Fruit fly (Drosophila melanogaster) whole organism, embryonic: Measurements from ENCODE around the gene crol.

Experiments used
- Aef1 ChIP-seq: fragments of 200-800 bp; sonication (Bioruptor generic); IDR thresholded peaks from 3 replicates; pipeline ENCODE4 v1.3.6; 2022; ENCODE audit warnings: missing biosample characterization, missing genetic modification characterization
- Blimp-1 ChIP-seq: fragments of 200-800 bp; sonication (Bioruptor generic); optimal IDR thresholded peaks from 3 replicates; lab custom pipeline; 2018; ENCODE audit warnings: missing biosample characterization, missing genetic modification characterization, mild to moderate bottlenecking, moderate library complexity, missing genetic modification reagents
- CG1024 ChIP-seq: fragments of 200-800 bp; sonication (Bioruptor generic); IDR thresholded peaks from 2 replicates; pipeline ENCODE4 v1.3.6; 2022; ENCODE audit warnings: missing biosample characterization, missing genetic modification characterization
- CG10431 ChIP-seq: fragments of 200-800 bp; sonication (Bioruptor generic); optimal IDR thresholded peaks from 3 replicates; lab custom pipeline; 2018; ENCODE audit warnings: missing biosample characterization, mild to moderate bottlenecking, missing genetic modification characterization
- CG10654 ChIP-seq: fragments of 200-800 bp; sonication (Bioruptor generic); optimal IDR thresholded peaks from 2 replicates; lab custom pipeline; 2016; ENCODE audit warnings: missing biosample characterization, missing genetic modification characterization
- CG11085 ChIP-seq: fragments of 200-800 bp; sonication (Bioruptor generic); IDR thresholded peaks from 2 replicates; pipeline ENCODE4 v1.3.6; 2022; ENCODE audit warnings: missing biosample characterization, missing genetic modification characterization
- CG11695 ChIP-seq: fragments of 200-800 bp; sonication (Bioruptor generic); IDR thresholded peaks from 3 replicates; pipeline ENCODE4 v1.3.6; 2022; ENCODE audit warnings: missing biosample characterization, missing genetic modification characterization
- CG12071 ChIP-seq: fragments of 200-800 bp; sonication (Bioruptor generic); optimal IDR thresholded peaks from 3 replicates; lab custom pipeline; 2018; ENCODE audit warnings: missing biosample characterization, mild to moderate bottlenecking, missing genetic modification characterization
- CG14441 ChIP-seq: fragments of 200-800 bp; sonication (Bioruptor generic); IDR thresholded peaks from 2 replicates; pipeline ENCODE4 v1.3.6; 2022; ENCODE audit warnings: missing biosample characterization, missing genetic modification characterization
- CG1529 ChIP-seq: fragments of 200-800 bp; sonication (Bioruptor generic); optimal IDR thresholded peaks from 3 replicates; lab custom pipeline; 2018; ENCODE audit warnings: missing biosample characterization, missing genetic modification characterization
- CG17186 ChIP-seq: fragments of 200-800 bp; sonication (Bioruptor generic); optimal IDR thresholded peaks from 3 replicates; lab custom pipeline; 2017; ENCODE audit warnings: missing biosample characterization, missing genetic modification reagents, missing genetic modification characterization
- CG17328 ChIP-seq: fragments of 200-800 bp; sonication (Bioruptor generic); IDR thresholded peaks from 2 replicates; pipeline ENCODE4 v1.3.6; 2022; ENCODE audit warnings: missing biosample characterization, missing genetic modification characterization
- CG3163 ChIP-seq: fragments of 200-800 bp; sonication (Bioruptor generic); optimal IDR thresholded peaks from 3 replicates; lab custom pipeline; 2016; ENCODE audit warnings: missing biosample characterization, missing genetic modification characterization
- CG4707 ChIP-seq: fragments of 200-800 bp; sonication (Bioruptor generic); optimal IDR thresholded peaks from 2 replicates; lab custom pipeline; 2018; ENCODE audit warnings: missing biosample characterization, mild to moderate bottlenecking, missing genetic modification characterization, moderate library complexity
- CG6175 ChIP-seq: fragments of 200-800 bp; sonication (Bioruptor generic); IDR thresholded peaks from 3 replicates; pipeline ENCODE4 v1.3.6; 2022; ENCODE audit warnings: missing biosample characterization, missing genetic modification characterization
- CG6765 ChIP-seq: fragments of 200-800 bp; sonication (Bioruptor generic); optimal IDR thresholded peaks from 3 replicates; lab custom pipeline; 2017; ENCODE audit warnings: missing biosample characterization, mild to moderate bottlenecking, missing genetic modification characterization
- CG8290 ChIP-seq, 3 experiments: fragments of 200-800 bp; sonication (Bioruptor generic); optimal IDR thresholded peaks; 2 replicates each; lab custom pipeline; 2016 to 2019; ENCODE audit warnings: missing biosample characterization in 3 of 3, missing genetic modification characterization in 3 of 3, mild to moderate bottlenecking in 2 of 3, moderate library complexity in 1 of 3
- CG8478 ChIP-seq: fragments of >200 bp; optimal IDR thresholded peaks from 2 replicates; lab custom pipeline; 2018
- CG8765 ChIP-seq: fragments of 200-800 bp; sonication (Bioruptor generic); IDR thresholded peaks from 2 replicates; pipeline ENCODE4 v1.3.6; 2022; ENCODE audit warnings: missing biosample characterization, missing genetic modification characterization
- CG8924 ChIP-seq: fragments of 200-800 bp; optimal IDR thresholded peaks from 3 replicates; lab custom pipeline; 2019; ENCODE audit warnings: missing biosample characterization, mild to moderate bottlenecking, missing genetic modification characterization, moderate library complexity
- CoRest ChIP-seq: fragments of 200-800 bp; sonication (Bioruptor generic); optimal IDR thresholded peaks from 3 replicates; lab custom pipeline; 2018; ENCODE audit warnings: missing biosample characterization, mild to moderate bottlenecking, missing genetic modification characterization, moderate library complexity
- Dref ChIP-seq: fragments of 200-800 bp; sonication (Bioruptor generic); IDR thresholded peaks from 2 replicates; pipeline ENCODE4 v1.3.6; 2022; ENCODE audit warnings: missing biosample characterization, missing genetic modification characterization
- Ets97D ChIP-seq: fragments of 200-800 bp; sonication (Bioruptor generic); optimal IDR thresholded peaks from 3 replicates; lab custom pipeline; 2016; ENCODE audit warnings: missing biosample characterization, missing genetic modification characterization
- Hey ChIP-seq: fragments of 200-800 bp; sonication (Bioruptor generic); optimal IDR thresholded peaks from 3 replicates; lab custom pipeline; 2018; ENCODE audit warnings: missing biosample characterization, mild to moderate bottlenecking, missing genetic modification characterization
- Opbp ChIP-seq: fragments of 200-800 bp; sonication (Bioruptor generic); IDR thresholded peaks from 3 replicates; pipeline ENCODE4 v1.3.6; 2022; ENCODE audit warnings: missing biosample characterization, missing genetic modification characterization; ENCODE audit not compliant: partially characterized antibody
- Rfx ChIP-seq: fragments of 200-800 bp; sonication (Bioruptor generic); IDR thresholded peaks from 2 replicates; pipeline ENCODE4 v1.3.6; 2022; ENCODE audit warnings: missing biosample characterization, missing genetic modification characterization
- Sox100B ChIP-seq: fragments of 200-800 bp; sonication (Bioruptor generic); optimal IDR thresholded peaks from 3 replicates; lab custom pipeline; 2018; ENCODE audit warnings: missing biosample characterization, mild to moderate bottlenecking, missing genetic modification characterization
- Sox102F ChIP-seq: fragments of 200-800 bp; sonication (Bioruptor generic); optimal IDR thresholded peaks from 2 replicates; lab custom pipeline; 2018; ENCODE audit warnings: missing biosample characterization, mild to moderate bottlenecking, missing genetic modification characterization, moderate library complexity
- Spps ChIP-seq: fragments of 200-800 bp; sonication (Bioruptor generic); optimal IDR thresholded peaks from 2 replicates; lab custom pipeline; 2018; ENCODE audit warnings: missing biosample characterization, mild to moderate bottlenecking, missing genetic modification characterization
- Trl ChIP-seq, 3 experiments: fragments of >200 bp in 2 of 3; fragments of 200-800 bp in 1 of 3; sonication (Bioruptor generic) in 1 of 3; optimal IDR thresholded peaks; 2 replicates in 1 of 3; 3 replicates in 2 of 3; lab custom pipeline; 2016 to 2017; ENCODE audit warnings: missing biosample characterization in 1 of 3, missing genetic modification characterization in 1 of 3
- al ChIP-seq: fragments of 200-800 bp; sonication (Bioruptor generic); IDR thresholded peaks from 2 replicates; pipeline ENCODE4 v1.3.6; 2022; ENCODE audit warnings: missing biosample characterization, missing genetic modification characterization
- amos ChIP-seq: fragments of 200-800 bp; sonication (Bioruptor generic); IDR thresholded peaks from 2 replicates; pipeline ENCODE4 v1.3.6; 2022; ENCODE audit warnings: missing biosample characterization, missing genetic modification characterization; ENCODE audit not compliant: partially characterized antibody
- bowl ChIP-seq: fragments of 200-800 bp; sonication (Bioruptor generic); IDR thresholded peaks from 2 replicates; pipeline ENCODE4 v1.3.6; 2022; ENCODE audit warnings: missing biosample characterization, missing genetic modification characterization
- chinmo ChIP-seq: fragments of 200-800 bp; sonication (Bioruptor generic); IDR thresholded peaks from 4 replicates; pipeline ENCODE4 v1.3.6; 2022; ENCODE audit warnings: missing biosample characterization, missing genetic modification characterization; ENCODE audit not compliant: partially characterized antibody
- chm ChIP-seq: fragments of 200-800 bp; sonication (Bioruptor generic); IDR thresholded peaks from 2 replicates; pipeline ENCODE4 v1.3.6; 2022; ENCODE audit warnings: missing biosample characterization, missing genetic modification characterization
- esg ChIP-seq: fragments of 200-800 bp; sonication (Bioruptor generic); conservative IDR thresholded peaks from 2 replicates; pipeline ENCODE4 v1.3.6; 2022; ENCODE audit warnings: missing biosample characterization, missing genetic modification characterization
- gfzf ChIP-seq: fragments of 200-800 bp; sonication (Bioruptor generic); optimal IDR thresholded peaks from 2 replicates; lab custom pipeline; 2016; ENCODE audit warnings: missing biosample characterization, mild to moderate bottlenecking, missing genetic modification characterization, moderate library complexity
- jing ChIP-seq: fragments of 200-800 bp; sonication (Bioruptor generic); optimal IDR thresholded peaks from 2 replicates; lab custom pipeline; 2018; ENCODE audit warnings: missing biosample characterization, mild to moderate bottlenecking, missing genetic modification characterization
- jumu ChIP-seq: fragments of 200-800 bp; sonication (Bioruptor generic); optimal IDR thresholded peaks from 3 replicates; lab custom pipeline; 2016; ENCODE audit warnings: missing biosample characterization, missing genetic modification characterization
- klu ChIP-seq: fragments of 200-800 bp; sonication (Bioruptor generic); IDR thresholded peaks from 2 replicates; pipeline ENCODE4 v1.3.6; 2022; ENCODE audit warnings: missing biosample characterization, missing genetic modification characterization
- lilli ChIP-seq: fragments of 200-800 bp; sonication (Bioruptor generic); optimal IDR thresholded peaks from 3 replicates; lab custom pipeline; 2016; ENCODE audit warnings: missing biosample characterization, missing genetic modification characterization
- oc ChIP-seq: fragments of 200-800 bp; sonication (Bioruptor generic); optimal IDR thresholded peaks from 2 replicates; lab custom pipeline; 2018; ENCODE audit warnings: missing biosample characterization, mild to moderate bottlenecking, missing genetic modification characterization, moderate library complexity
- org-1 ChIP-seq: fragments of 200-800 bp; sonication (Bioruptor generic); optimal IDR thresholded peaks from 2 replicates; lab custom pipeline; 2017; ENCODE audit warnings: missing biosample characterization, missing genetic modification characterization
- pho ChIP-seq: fragments of 200-800 bp; sonication (Bioruptor generic); optimal IDR thresholded peaks from 2 replicates; lab custom pipeline; 2016; ENCODE audit warnings: missing biosample characterization, missing genetic modification characterization
- pum ChIP-seq: fragments of 200-800 bp; sonication (Bioruptor generic); optimal IDR thresholded peaks from 2 replicates; lab custom pipeline; 2016; ENCODE audit warnings: missing biosample characterization, missing genetic modification characterization
- repo ChIP-seq: fragments of 200-800 bp; sonication (Bioruptor generic); optimal IDR thresholded peaks from 2 replicates; lab custom pipeline; 2016; ENCODE audit warnings: missing biosample characterization, missing genetic modification characterization
- ro ChIP-seq: fragments of 200-800 bp; sonication (Bioruptor generic); IDR thresholded peaks from 2 replicates; pipeline ENCODE4 v1.3.6; 2022; ENCODE audit warnings: missing biosample characterization, missing genetic modification characterization
- seq ChIP-seq: fragments of 200-800 bp; sonication (Bioruptor generic); IDR thresholded peaks from 2 replicates; pipeline ENCODE4 v1.3.6; 2022; ENCODE audit warnings: missing biosample characterization, missing genetic modification characterization
- sima ChIP-seq: fragments of 200-800 bp; sonication (Bioruptor generic); optimal IDR thresholded peaks from 2 replicates; lab custom pipeline; 2016; ENCODE audit warnings: missing biosample characterization, missing genetic modification characterization
- wek ChIP-seq: fragments of 200-800 bp; sonication (Bioruptor generic); optimal IDR thresholded peaks from 3 replicates; lab custom pipeline; 2018; ENCODE audit warnings: missing biosample characterization, mild to moderate bottlenecking, missing genetic modification characterization, moderate library complexity
- wor ChIP-seq: fragments of 200-800 bp; sonication (Bioruptor generic); IDR thresholded peaks from 2 replicates; pipeline ENCODE4 v1.3.6; 2022; ENCODE audit warnings: missing biosample characterization, missing genetic modification characterization

crol gene

DNA sequence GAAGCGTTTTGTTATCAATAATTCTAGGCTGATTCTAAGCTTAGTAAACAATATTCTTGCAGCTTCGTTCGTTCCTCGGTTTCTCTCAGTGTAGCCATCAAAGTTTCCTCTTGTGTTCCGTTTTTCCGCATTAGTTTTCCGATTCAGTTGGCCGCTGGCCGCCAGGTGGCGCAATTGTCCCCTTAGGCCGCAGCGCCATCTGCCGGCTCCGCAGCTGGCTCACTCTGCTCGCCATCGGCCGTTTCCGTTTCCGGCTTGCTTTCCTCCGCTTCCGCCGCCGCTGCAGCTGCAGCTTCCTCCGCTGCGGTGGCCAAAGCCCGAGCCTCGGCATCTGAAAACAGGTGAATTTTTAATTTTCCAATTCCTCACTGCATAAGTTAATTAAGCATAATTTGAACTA lies 7.1 kb upstream of the crol start (continued):
- TF ChIP-seq jing (GFP tag; lab: Kevin White, UChicago) = peak; percentile 87
- peak; percentile 86 for TF ChIP-seq pum
- peak; percentile 96 for TF ChIP-seq CG4707 (GFP tag; lab: Kevin White, UChicago)
- peak; percentile 97 for TF ChIP-seq CG17328
- TF ChIP-seq CoRest (tag; lab: Kevin White, UChicago) = peak; percentile 80
- peak; percentile 42; the same call in 1 of the 2 replicates for TF ChIP-seq klu (GFP tag; lab: Robert Waterston, UW)
- TF ChIP-seq esg (GFP tag; lab: Robert Waterston, UW) = peak; percentile 42
- TF ChIP-seq Blimp-1 (GFP tag; lab: Kevin White, UChicago) = peak; percentile 84
- TF ChIP-seq CG3163 (GFP tag; lab: Kevin White, UChicago) = peak; percentile 82
- 0 out of 2 replicates have a peak, but pooled peaks have one; percentile 37 for TF ChIP-seq al (GFP tag; lab: Robert Waterston, UW)
- TF ChIP-seq CG8290 (GFP tag; optimal IDR thresholded peaks at IDR 0.05; lab: Kevin White, UChicago) = peak; percentile 92
- TF ChIP-seq CG8290 (tag; optimal IDR thresholded peaks at IDR 0.05; lab: Kevin White, UChicago) = peak; percentile 91 to 98
- TF ChIP-seq CG6765 = peak; percentile 98
- TF ChIP-seq Aef1 = peak; percentile 78
- TF ChIP-seq sima (GFP tag; lab: Kevin White, UChicago) = peak; percentile 84
- TF ChIP-seq CG11085 (GFP tag; lab: Robert Waterston, UW) = peak; percentile 82
- TF ChIP-seq repo = peak; percentile 96
- TF ChIP-seq Sox102F (GFP tag; lab: Kevin White, UChicago) = peak; percentile 86
- peak; percentile 94 for TF ChIP-seq CG17186 (GFP tag; lab: Kevin White, UChicago)
- TF ChIP-seq Rfx (GFP tag; lab: Robert Waterston, UW) = peak; percentile 91
- peak; percentile 95 for TF ChIP-seq wek (GFP tag; lab: Kevin White, UChicago)
- TF ChIP-seq Dref (GFP tag; lab: Robert Waterston, UW) = peak; percentile 27; the same call in 1 of the 2 replicates
- TF ChIP-seq lilli = peak; percentile 75
- no peak for TF ChIP-seq amos (GFP tag; lab: Robert Waterston, UW)
- peak; percentile 98 for TF ChIP-seq CG10431 (GFP tag; lab: Kevin White, UChicago)
- TF ChIP-seq CG8765 (GFP tag; lab: Robert Waterston, UW) = peak; percentile 75
- TF ChIP-seq CG1529 (GFP tag; lab: Kevin White, UChicago) = peak; percentile 96
- TF ChIP-seq CG8924 (tag; lab: Kevin White, UChicago) = peak; percentile 78
- peak; percentile 86 for TF ChIP-seq CG11695 (GFP tag; lab: Robert Waterston, UW)
- peak; percentile 69 for TF ChIP-seq pho (GFP tag; lab: Kevin White, UChicago)
- TF ChIP-seq seq (GFP tag; lab: Robert Waterston, UW) = peak; percentile 76
- TF ChIP-seq CG8478 (lab: Kevin White, UChicago) = no peak
- peak; percentile 78 for TF ChIP-seq CG6175 (GFP tag; lab: Robert Waterston, UW)
- TF ChIP-seq CG1024 (GFP tag; lab: Robert Waterston, UW) = peak; percentile 94
- peak; percentile 96 for TF ChIP-seq CG10654 (GFP tag; lab: Kevin White, UChicago)
- TF ChIP-seq Opbp (GFP tag; lab: Robert Waterston, UW) = peak; percentile 66; the same call in 2 of the 3 replicates
- peak; percentile 91 for TF ChIP-seq org-1 (GFP tag; lab: Kevin White, UChicago)
- TF ChIP-seq Sox100B (GFP tag; lab: Kevin White, UChicago) = peak; percentile 94
- TF ChIP-seq jumu (GFP tag; lab: Kevin White, UChicago) = peak; percentile 82
- no peak for TF ChIP-seq chinmo
- no peak for TF ChIP-seq Trl (optimal IDR thresholded peaks at IDR 0.05; lab: Kevin White, UChicago)
- TF ChIP-seq Trl (GFP tag; optimal IDR thresholded peaks at IDR 0.05; lab: Kevin White, UChicago) = peak; percentile 93
- peak; percentile 88 for TF ChIP-seq oc
- peak; percentile 98 for TF ChIP-seq chm (GFP tag; lab: Robert Waterston, UW)
- TF ChIP-seq bowl (GFP tag; lab: Robert Waterston, UW) = peak; percentile 68; the same call in 1 of the 2 replicates
- peak; percentile 72 for TF ChIP-seq wor (GFP tag; lab: Robert Waterston, UW)
- peak; percentile 89 for TF ChIP-seq CG14441 (GFP tag; lab: Robert Waterston, UW)
- TF ChIP-seq ro (GFP tag; lab: Robert Waterston, UW) = peak; percentile 75
- peak; percentile 97 for TF ChIP-seq CG12071 (GFP tag; lab: Kevin White, UChicago)
- TF ChIP-seq Ets97D = peak; percentile 99
- peak; percentile 88 for TF ChIP-seq Hey (tag; lab: Kevin White, UChicago)
- peak; percentile 75 for TF ChIP-seq Spps
- peak; percentile 24 for TF ChIP-seq gfzf
